Fruit fly (Drosophila melanogaster): ENCODE measurements around the gene CG10680.

The CG10680 gene

DNA sequence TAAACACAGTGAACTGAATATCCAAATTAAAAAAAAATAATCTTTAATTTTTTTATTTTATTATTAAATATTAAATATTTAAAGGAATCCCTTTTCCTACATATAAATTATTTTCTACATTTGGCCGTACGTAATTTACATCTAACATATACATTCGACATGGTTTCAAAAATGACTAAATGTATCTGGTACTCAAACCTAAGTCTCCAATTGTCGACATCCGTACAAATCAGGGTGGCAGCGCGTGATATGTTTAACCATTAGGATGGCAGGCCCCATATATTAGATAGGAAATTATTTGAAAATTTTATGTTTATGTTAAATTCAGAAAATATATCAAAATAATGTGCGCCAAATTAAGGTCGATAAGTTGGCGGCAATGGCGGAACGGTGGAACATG, 48.7 kb upstream of the CG10680 start (continued):
- TF ChIP-seq Hsf (GFP tag; optimal IDR thresholded peaks at IDR 0.05) (no peak), sna (GFP tag; IDR thresholded peaks at IDR 0.05; ENCODE audit: partially characterized antibody) (no peak), Optix (GFP tag; IDR thresholded peaks at IDR 0.05) (no peak), Med (GFP tag) (peak; percentile 53), CG6272 (GFP tag; IDR thresholded peaks at IDR 0.05) (no peak), Taf1 (GFP tag; IDR thresholded peaks at IDR 0.05) (no peak), zf30C (GFP tag; optimal IDR thresholded peaks at IDR 0.05) (no peak), fd96Cb (tag; optimal IDR thresholded peaks at IDR 0.05) (no peak), bab2 (GFP tag; optimal IDR thresholded peaks at IDR 0.05) (no peak), CG10654 (GFP tag; optimal IDR thresholded peaks at IDR 0.05) (no peak), ham (GFP tag; IDR thresholded peaks at IDR 0.05) (no peak), wek (GFP tag; optimal IDR thresholded peaks at IDR 0.05) (no peak), Dip3 (GFP tag; optimal IDR thresholded peaks at IDR 0.05) (no peak), CG9215 (GFP tag; IDR thresholded peaks at IDR 0.05) (no peak), sqz (GFP tag; optimal IDR thresholded peaks at IDR 0.05) (no peak), CG1832 (GFP tag; optimal IDR thresholded peaks at IDR 0.05) (no peak), MTF-1 (GFP tag; optimal IDR thresholded peaks at IDR 0.05; ENCODE audit: borderline replicate concordance) (no peak), tup (GFP tag; optimal IDR thresholded peaks at IDR 0.05) (no peak), H2.0 (GFP tag; IDR thresholded peaks at IDR 0.05) (no peak), sd (tag; optimal IDR thresholded peaks at IDR 0.05) (no peak), Myb (GFP tag; optimal IDR thresholded peaks at IDR 0.05) (no peak), CG2875 (GFP tag; optimal IDR thresholded peaks at IDR 0.05) (no peak), CG6791 (GFP tag; IDR thresholded peaks at IDR 0.05; ENCODE audit: partially characterized antibody) (peak; percentile 55; the same call in 1 of the 3 replicates), CG7987 (GFP tag; optimal IDR thresholded peaks at IDR 0.05) (no peak), Dp (GFP tag; optimal IDR thresholded peaks at IDR 0.05) (peak; percentile 6), ac (GFP tag; optimal IDR thresholded peaks at IDR 0.05) (no peak), sug (tag; optimal IDR thresholded peaks at IDR 0.05) (no peak), tgo (GFP tag; IDR thresholded peaks at IDR 0.05) (no peak)

DNA sequence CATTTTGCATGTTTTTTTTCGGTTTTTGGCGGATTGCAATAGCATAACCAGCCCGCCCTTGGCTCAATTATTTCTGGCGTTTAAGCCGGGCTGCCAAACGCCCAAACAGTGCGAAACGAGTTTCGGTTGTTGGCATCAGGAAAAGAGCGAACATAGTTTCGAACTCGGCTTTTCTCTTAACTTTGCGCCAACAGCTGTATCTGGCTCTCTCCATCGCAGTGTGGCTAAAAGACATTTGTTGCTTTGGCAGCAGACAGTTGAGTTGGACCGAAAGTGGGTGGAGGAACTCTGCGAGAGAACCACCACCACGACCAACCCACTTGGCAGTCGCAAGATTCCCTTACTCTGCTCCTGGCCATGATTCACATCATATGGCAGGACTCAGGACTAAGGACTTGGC, 47.0 kb upstream of the CG10680 start:
- no peak for TF ChIP-seq CG2875 (GFP tag; optimal IDR thresholded peaks at IDR 0.05)
- TF ChIP-seq scrt (GFP tag; optimal IDR thresholded peaks at IDR 0.05): peak; percentile 89
- no peak for TF ChIP-seq Stat92E (GFP tag; optimal IDR thresholded peaks at IDR 0.05)
- no peak for TF ChIP-seq CG10979 (tag; optimal IDR thresholded peaks at IDR 0.05)
- TF ChIP-seq nerfin-1 (tag; optimal IDR thresholded peaks at IDR 0.05): peak; percentile 6
- TF ChIP-seq ara (GFP tag; IDR thresholded peaks at IDR 0.05): no peak
- 0 out of 2 replicates have a peak, but pooled peaks have one; percentile 12 for TF ChIP-seq CG13287 (GFP tag; IDR thresholded peaks at IDR 0.05; ENCODE audit: partially characterized antibody)
- no peak for TF ChIP-seq CG11504 (tag; optimal IDR thresholded peaks at IDR 0.05)
- TF ChIP-seq chinmo (GFP tag; IDR thresholded peaks at IDR 0.05; ENCODE audit: partially characterized antibody): 0 out of 4 replicates have a peak, but pooled peaks have one; percentile 54
- TF ChIP-seq CG3163 (GFP tag; optimal IDR thresholded peaks at IDR 0.05): peak; percentile 83
- peak; percentile 47 to 54 for TF ChIP-seq Trl (optimal IDR thresholded peaks at IDR 0.05)
- TF ChIP-seq Trl (GFP tag; optimal IDR thresholded peaks at IDR 0.05): no peak
- no peak for TF ChIP-seq Hand (GFP tag; optimal IDR thresholded peaks at IDR 0.05)
- no peak for TF ChIP-seq Fer2 (tag; optimal IDR thresholded peaks at IDR 0.05)
- TF ChIP-seq grau (tag; optimal IDR thresholded peaks at IDR 0.05): no peak
- TF ChIP-seq CG5180 (GFP tag; optimal IDR thresholded peaks at IDR 0.05): peak; percentile 68
- TF ChIP-seq CG13894 (tag; optimal IDR thresholded peaks at IDR 0.05): no peak
- no peak for TF ChIP-seq bbx (GFP tag; IDR thresholded peaks at IDR 0.05; ENCODE audit: partially characterized antibody)
- 0 out of 2 replicates have a peak, but pooled peaks have one; percentile 13 for TF ChIP-seq unc-4 (GFP tag; IDR thresholded peaks at IDR 0.05; ENCODE audit: partially characterized antibody)
- TF ChIP-seq prd (optimal IDR thresholded peaks at IDR 0.05): no peak
- no peak for TF ChIP-seq prd (GFP tag; IDR thresholded peaks at IDR 0.05)
- no peak for TF ChIP-seq NfI (GFP tag; optimal IDR thresholded peaks at IDR 0.05)
- no peak for TF ChIP-seq ftz-f1 (GFP tag; optimal IDR thresholded peaks at IDR 0.05)
- TF ChIP-seq CG17361 (GFP tag; IDR thresholded peaks at IDR 0.05): no peak

All from whole organism, embryonic.